Comparison of ENCODE assay signal across 3 fruit fly cellular contexts in genomic region chrX:5612977-5613376, dm6.
TF ChIP-seq lines count a peak whose summit lies in the region.

No protein-coding gene starts in this region.

- TF ChIP-seq CTCF in S2 (optimal IDR thresholded peaks at IDR 0.05; lab: Kevin White, UChicago): peak; percentile 90 to 95
- peak; percentile 93 for TF ChIP-seq CTCF in whole organism, embryonic (GFP tag; optimal IDR thresholded peaks at IDR 0.05; lab: Kevin White, UChicago)

TF ChIP-seq in whole organism, embryonic, 481 proteins besides CTCF, POLR2A, EP300 and RAD21 (continues in another document):
- no peak; the same call in 1 of the 2 replicates for TF ChIP-seq CG11085 (GFP tag; IDR thresholded peaks at IDR 0.05; lab: Robert Waterston, UW)
- no peak for TF ChIP-seq MBD-R2 (GFP tag; IDR thresholded peaks at IDR 0.05; lab: Robert Waterston, UW)
- TF ChIP-seq ATbp (GFP tag; optimal IDR thresholded peaks at IDR 0.05; lab: Kevin White, UChicago): no peak
- no peak for TF ChIP-seq Usf (GFP tag; optimal IDR thresholded peaks at IDR 0.05; lab: Kevin White, UChicago)
- TF ChIP-seq CG15514 (GFP tag; optimal IDR thresholded peaks at IDR 0.05; lab: Kevin White, UChicago): no peak
- no peak for TF ChIP-seq CG8089 (GFP tag; optimal IDR thresholded peaks at IDR 0.05; lab: Kevin White, UChicago)
- TF ChIP-seq CG15479 (GFP tag; optimal IDR thresholded peaks at IDR 0.05; lab: Kevin White, UChicago): no peak
- TF ChIP-seq Nf-YC (tag; optimal IDR thresholded peaks at IDR 0.05; lab: Kevin White, UChicago): no peak
- TF ChIP-seq B-H1 (GFP tag; IDR thresholded peaks at IDR 0.05; lab: Robert Waterston, UW): no peak
- TF ChIP-seq CG2120 (GFP tag; optimal IDR thresholded peaks at IDR 0.05; lab: Kevin White, UChicago): no peak
- no peak for TF ChIP-seq crc (GFP tag; optimal IDR thresholded peaks at IDR 0.05; lab: Kevin White, UChicago)
- TF ChIP-seq sqz (GFP tag; optimal IDR thresholded peaks at IDR 0.05; lab: Kevin White, UChicago): no peak
- TF ChIP-seq CG16779 (GFP tag; IDR thresholded peaks at IDR 0.05; lab: Robert Waterston, UW): no peak
- no peak for TF ChIP-seq CG11723 (GFP tag; optimal IDR thresholded peaks at IDR 0.05; lab: Kevin White, UChicago)
- TF ChIP-seq Ptx1 (GFP tag; IDR thresholded peaks at IDR 0.05; lab: Robert Waterston, UW): no peak; the same call in 1 of the 2 replicates
- TF ChIP-seq mirr (GFP tag; optimal IDR thresholded peaks at IDR 0.05; lab: Kevin White, UChicago): no peak
- no peak for TF ChIP-seq insv (GFP tag; optimal IDR thresholded peaks at IDR 0.05; lab: Kevin White, UChicago)
- TF ChIP-seq CG2875 (GFP tag; optimal IDR thresholded peaks at IDR 0.05; lab: Kevin White, UChicago): no peak
- TF ChIP-seq CG10654 (GFP tag; optimal IDR thresholded peaks at IDR 0.05; lab: Kevin White, UChicago): no peak
- no peak for TF ChIP-seq CG2202 (tag; optimal IDR thresholded peaks at IDR 0.05; lab: Kevin White, UChicago)
- no peak for TF ChIP-seq CG17328 (GFP tag; IDR thresholded peaks at IDR 0.05; lab: Robert Waterston, UW)
- TF ChIP-seq bsh (GFP tag; optimal IDR thresholded peaks at IDR 0.05; lab: Kevin White, UChicago): no peak
- no peak for TF ChIP-seq fd3F (GFP tag; optimal IDR thresholded peaks at IDR 0.05; lab: Kevin White, UChicago)
- no peak for TF ChIP-seq BtbVII (GFP tag; optimal IDR thresholded peaks at IDR 0.05; lab: Kevin White, UChicago)
- no peak for TF ChIP-seq Nf-YA (GFP tag; IDR thresholded peaks at IDR 0.05; lab: Robert Waterston, UW)
- TF ChIP-seq BEAF-32 (GFP tag; optimal IDR thresholded peaks at IDR 0.05; lab: Kevin White, UChicago): no peak
- no peak for TF ChIP-seq CG17612 (GFP tag; IDR thresholded peaks at IDR 0.05; lab: Robert Waterston, UW)
- no peak for TF ChIP-seq z (GFP tag; IDR thresholded peaks at IDR 0.05; lab: Robert Waterston, UW)
- no peak for TF ChIP-seq hth (optimal IDR thresholded peaks at IDR 0.05; lab: Kevin White, UChicago)
- no peak for TF ChIP-seq pum (GFP tag; optimal IDR thresholded peaks at IDR 0.05; lab: Kevin White, UChicago)
- no peak for TF ChIP-seq nerfin-2 (GFP tag; IDR thresholded peaks at IDR 0.05; lab: Robert Waterston, UW; ENCODE audit: partially characterized antibody)
- TF ChIP-seq CG14014 (GFP tag; IDR thresholded peaks at IDR 0.05; lab: Robert Waterston, UW): no peak
- no peak for TF ChIP-seq CG17361 (GFP tag; IDR thresholded peaks at IDR 0.05; lab: Robert Waterston, UW)
- TF ChIP-seq tgo (GFP tag; IDR thresholded peaks at IDR 0.05; lab: Robert Waterston, UW): no peak
- TF ChIP-seq fd64A (GFP tag; optimal IDR thresholded peaks at IDR 0.05; lab: Kevin White, UChicago): no peak
- no peak for TF ChIP-seq CG8924 (tag; optimal IDR thresholded peaks at IDR 0.05; lab: Kevin White, UChicago)
- no peak for TF ChIP-seq gce (GFP tag; IDR thresholded peaks at IDR 0.05; lab: Robert Waterston, UW)
- peak; percentile 65 for TF ChIP-seq Med (GFP tag; lab: Kevin White, UChicago)
- no peak for TF ChIP-seq org-1 (GFP tag; optimal IDR thresholded peaks at IDR 0.05; lab: Kevin White, UChicago)
- no peak for TF ChIP-seq ash1 (GFP tag; optimal IDR thresholded peaks at IDR 0.05; lab: Kevin White, UChicago)
- TF ChIP-seq sens-2 (GFP tag; IDR thresholded peaks at IDR 0.05; lab: Robert Waterston, UW): no peak
- no peak for TF ChIP-seq CG2116 (GFP tag; optimal IDR thresholded peaks at IDR 0.05; lab: Kevin White, UChicago)
- peak; percentile 56 for TF ChIP-seq sens (GFP tag; lab: Kevin White, UChicago)
- TF ChIP-seq dpn (GFP tag; optimal IDR thresholded peaks at IDR 0.05; lab: Kevin White, UChicago): no peak
- peak; percentile 44; the same call in 1 of the 2 replicates for TF ChIP-seq CG6272 (GFP tag; IDR thresholded peaks at IDR 0.05; lab: Robert Waterston, UW)
- no peak for TF ChIP-seq CG5953 (GFP tag; IDR thresholded peaks at IDR 0.05; lab: Robert Waterston, UW)
- no peak for TF ChIP-seq CG6813 (GFP tag; optimal IDR thresholded peaks at IDR 0.05; lab: Kevin White, UChicago)
- no peak for TF ChIP-seq Eip74EF (GFP tag; optimal IDR thresholded peaks at IDR 0.05; lab: Kevin White, UChicago)
- TF ChIP-seq CG13296 (GFP tag; optimal IDR thresholded peaks at IDR 0.05; lab: Kevin White, UChicago): no peak

TF ChIP-seq in whole organism, pupa, 21 proteins besides CTCF, POLR2A, EP300 and RAD21:
- TF ChIP-seq D1 (tag; optimal IDR thresholded peaks at IDR 0.05; lab: Kevin White, UChicago) (peak; percentile 26), CG8159 (tag; optimal IDR thresholded peaks at IDR 0.05; lab: Kevin White, UChicago) (no peak), Pif1B (GFP tag; optimal IDR thresholded peaks at IDR 0.05; lab: Kevin White, UChicago) (no peak), fd96Ca (GFP tag; IDR thresholded peaks at IDR 0.05; lab: Robert Waterston, UW) (no peak)
